Worm (Caenorhabditis elegans) whole organism, young adult: ENCODE data around the gene srd-11.

ENCODE experiments used
- T07F8.4 ChIP-seq: sonication (generic microtip); optimal IDR thresholded peaks from 2 replicates; lab custom pipeline; 2016; ENCODE audit warnings: mild to moderate bottlenecking, missing genetic modification characterization, moderate library complexity, missing compliant biosample characterization
- akir-1 ChIP-seq: fragments of 200-800 bp; sonication (Bioruptor generic); optimal IDR thresholded peaks from 2 replicates; lab custom pipeline; 2018; ENCODE audit warnings: mild to moderate bottlenecking, missing genetic modification characterization, moderate library complexity, missing compliant biosample characterization
- aptf-2 ChIP-seq: fragments of 200-800 bp; sonication (Bioruptor generic); conservative IDR thresholded peaks from 2 replicates; pipeline ENCODE4 v1.3.6; 2022; ENCODE audit warnings: missing genetic modification reagents, missing genetic modification characterization, missing compliant biosample characterization
- ceh-27 ChIP-seq: fragments of 200-800 bp; sonication (Bioruptor generic); optimal IDR thresholded peaks from 2 replicates; lab custom pipeline; 2018; ENCODE audit warnings: mild to moderate bottlenecking, missing genetic modification characterization, moderate library complexity, missing compliant biosample characterization
- ets-4 ChIP-seq: fragments of 200-800 bp; sonication (Bioruptor generic); optimal IDR thresholded peaks from 2 replicates; lab custom pipeline; 2018; ENCODE audit warnings: mild to moderate bottlenecking, missing genetic modification characterization, missing compliant biosample characterization
- hlh-26 ChIP-seq: fragments of 200-800 bp; sonication (Bioruptor generic); conservative IDR thresholded peaks from 2 replicates; pipeline ENCODE4 v1.3.6; 2022; ENCODE audit warnings: missing genetic modification reagents, missing genetic modification characterization, missing compliant biosample characterization
- let-607 ChIP-seq, 2 experiments: fragments of 200-800 bp in 1 of 2; sonication (Bioruptor generic) in 1 of 2; sonication (generic microtip) in 1 of 2; optimal IDR thresholded peaks; 2 replicates each; lab custom pipeline; 2016 to 2018; ENCODE audit warnings: mild to moderate bottlenecking in 2 of 2, missing compliant biosample characterization in 2 of 2, missing genetic modification characterization in 2 of 2, moderate library complexity in 2 of 2, missing genotype in 1 of 2
- lin-35 ChIP-seq, 3 experiments: fragments of 150-350 bp in 2 of 3; sonication (generic microtip) in 1 of 3; optimal IDR thresholded peaks; 2 replicates each; lab custom pipeline; 2014 to 2018; ENCODE audit warnings: missing biosample characterization in 3 of 3, missing genetic modification characterization in 3 of 3, missing genetic modification reagents in 3 of 3
- lir-1 ChIP-seq: fragments of 200-800 bp; sonication (Bioruptor generic); conservative IDR thresholded peaks from 2 replicates; pipeline ENCODE4 v1.3.6; 2022; ENCODE audit warnings: missing genetic modification reagents, missing genetic modification characterization, missing compliant biosample characterization
- nfya-1 ChIP-seq: sonication (generic microtip); optimal IDR thresholded peaks from 2 replicates; lab custom pipeline; 2017; ENCODE audit warnings: antibody characterized with exemption, missing compliant biosample characterization, missing genetic modification characterization, borderline replicate concordance; ENCODE audit not compliant: insufficient read depth
- rec-8 ChIP-seq, 2 experiments: sonication (generic microtip); optimal IDR thresholded peaks; 2 replicates each; lab custom pipeline; 2016; ENCODE audit warnings: mild to moderate bottlenecking in 2 of 2, missing genetic modification characterization in 2 of 2, missing genetic modification reagents in 2 of 2, missing genotype in 2 of 2, missing biosample characterization in 1 of 2, missing compliant biosample characterization in 1 of 2, moderate library complexity in 1 of 2
- rpc-1 ChIP-seq, 2 experiments: fragments of 150-350 bp in 1 of 2; sonication (generic microtip) in 1 of 2; optimal IDR thresholded peaks; 2 replicates each; lab custom pipeline; 2014 to 2018; ENCODE audit warnings: missing biosample characterization in 1 of 2, missing genetic modification characterization in 1 of 2, missing genetic modification reagents in 1 of 2, missing genotype in 1 of 2
- unc-130 ChIP-seq: sonication (generic microtip); optimal IDR thresholded peaks from 2 replicates; lab custom pipeline; 2016; ENCODE audit warnings: missing genetic modification reagents, missing genetic modification characterization, missing compliant biosample characterization

- TF ChIP-seq akir-1 (GFP tag; lab: Kevin White, UChicago) (peak; percentile 45), ceh-27 (no peak), unc-130 (no peak), hlh-26 (GFP tag; lab: Robert Waterston, UW) (0 out of 2 replicates have a peak, but pooled peaks have one; percentile 71), nfya-1 (tag; lab: Kevin White, UChicago) (no peak), T07F8.4 (tag; lab: Kevin White, UChicago) (no peak), let-607 (tag; optimal IDR thresholded peaks at IDR 0.05; lab: Kevin White, UChicago) (peak in 1 of 2 experiments; percentile 42), lir-1 (GFP tag; lab: Robert Waterston, UW) (no peak), lin-35 (GFP tag; optimal IDR thresholded peaks at IDR 0.05; lab: Kevin White, UChicago) (no peak), rec-8 (tag; optimal IDR thresholded peaks at IDR 0.05; lab: Kevin White, UChicago) (no peak), aptf-2 (GFP tag; lab: Robert Waterston, UW) (no peak), rpc-1 (optimal IDR thresholded peaks at IDR 0.05; lab: Kevin White, UChicago) (no peak), rpc-1 (tag; optimal IDR thresholded peaks at IDR 0.05; lab: Kevin White, UChicago) (no peak), ets-4 (peak; percentile 51)
These were observed 36.9 kb upstream of the srd-11 start for ce11 chrV:13656346-13657254.
